Worm (Caenorhabditis elegans): ENCODE data around the gene C06B8.3.

The C06B8.3 gene

ce11 chrV:15495169-15495568, 10.7 kb upstream of the C06B8.3 start, which contains the start of gene srh-219:
Gene srh-219 (plus strand): TSS chrV:15495469.
- no peak for TF ChIP-seq ztf-4 (tag; optimal IDR thresholded peaks at IDR 0.05)
- TF ChIP-seq ztf-1 (GFP tag; conservative IDR thresholded peaks at IDR 0.05): no peak
- TF ChIP-seq snpc-4 (tag; optimal IDR thresholded peaks at IDR 0.05): no peak
- no peak for TF ChIP-seq fos-1 (tag; optimal IDR thresholded peaks at IDR 0.05)
- no peak for TF ChIP-seq blmp-1 (tag; optimal IDR thresholded peaks at IDR 0.05; ENCODE audit: insufficient read depth)
- no peak for TF ChIP-seq sma-3 (GFP tag; optimal IDR thresholded peaks at IDR 0.05)
- no peak for TF ChIP-seq skn-1 (tag; optimal IDR thresholded peaks at IDR 0.05)
- TF ChIP-seq nhr-77 (tag; optimal IDR thresholded peaks at IDR 0.05): no peak
- no peak for TF ChIP-seq mbf-1 (tag; optimal IDR thresholded peaks at IDR 0.05)
- TF ChIP-seq aly-2 (tag; optimal IDR thresholded peaks at IDR 0.05): no peak
- TF ChIP-seq sem-4 (tag; optimal IDR thresholded peaks at IDR 0.05): no peak
- no peak for TF ChIP-seq gmeb-1 (tag; optimal IDR thresholded peaks at IDR 0.05)

- no peak for TF ChIP-seq unc-39 (tag; optimal IDR thresholded peaks at IDR 0.05)
- TF ChIP-seq lin-11 (tag; optimal IDR thresholded peaks at IDR 0.05): no peak
These were observed 9.2 kb upstream of the C06B8.3 start, which contains the start of gene srh-218 for ce11 chrV:15493680-15494079. Gene srh-218 (plus strand): TSS chrV:15493980.

- TF ChIP-seq sma-9 (GFP tag; optimal IDR thresholded peaks at IDR 0.05) (no peak), sma-9 (tag; optimal IDR thresholded peaks at IDR 0.05) (no peak), alr-1 (tag; optimal IDR thresholded peaks at IDR 0.05) (no peak), elt-3 (tag; optimal IDR thresholded peaks at IDR 0.05) (no peak), skn-1 (tag; optimal IDR thresholded peaks at IDR 0.05) (no peak), mab-5 (tag; optimal IDR thresholded peaks at IDR 0.05) (no peak), sma-3 (GFP tag; optimal IDR thresholded peaks at IDR 0.05) (no peak), blmp-1 (tag; optimal IDR thresholded peaks at IDR 0.05; ENCODE audit: insufficient read depth) (no peak), ztf-11 (tag; optimal IDR thresholded peaks at IDR 0.05) (no peak), mdl-1 (tag; optimal IDR thresholded peaks at IDR 0.05) (no peak), snpc-4 (tag; optimal IDR thresholded peaks at IDR 0.05) (no peak), ama-1 (optimal IDR thresholded peaks at IDR 0.05) (no peak), nhr-129 (tag; optimal IDR thresholded peaks at IDR 0.05) (no peak), mbf-1 (tag; optimal IDR thresholded peaks at IDR 0.05) (no peak), F13H6.1 (tag; optimal IDR thresholded peaks at IDR 0.05) (no peak), sem-4 (tag; optimal IDR thresholded peaks at IDR 0.05) (no peak), elt-1 (tag; optimal IDR thresholded peaks at IDR 0.05) (no peak)
These were observed 8.1 kb upstream of the C06B8.3 start, which contains the start of gene str-264 for ce11 chrV:15492518-15492917. Gene str-264 (minus strand): TSS chrV:15492618.

- TF ChIP-seq elt-3 (tag; optimal IDR thresholded peaks at IDR 0.05) (no peak), unc-62 (GFP tag; optimal IDR thresholded peaks at IDR 0.05) (no peak), sem-4 (tag; optimal IDR thresholded peaks at IDR 0.05) (no peak), unc-39 (tag; optimal IDR thresholded peaks at IDR 0.05) (no peak), nhr-12 (tag; optimal IDR thresholded peaks at IDR 0.05) (no peak), sma-9 (GFP tag; optimal IDR thresholded peaks at IDR 0.05) (no peak), sma-9 (tag; optimal IDR thresholded peaks at IDR 0.05) (no peak), alr-1 (tag; optimal IDR thresholded peaks at IDR 0.05) (no peak), ztf-1 (GFP tag; conservative IDR thresholded peaks at IDR 0.05) (no peak), ama-1 (optimal IDR thresholded peaks at IDR 0.05) (no peak), skn-1 (tag; optimal IDR thresholded peaks at IDR 0.05) (no peak), lin-39 (tag; optimal IDR thresholded peaks at IDR 0.05) (no peak), mab-5 (tag; optimal IDR thresholded peaks at IDR 0.05) (no peak), nhr-25 (tag; optimal IDR thresholded peaks at IDR 0.05) (no peak), nhr-21 (tag; optimal IDR thresholded peaks at IDR 0.05) (no peak), nhr-11 (tag; optimal IDR thresholded peaks at IDR 0.05) (no peak), ztf-4 (tag; optimal IDR thresholded peaks at IDR 0.05) (no peak), elt-1 (tag; optimal IDR thresholded peaks at IDR 0.05) (no peak), gmeb-1 (tag; optimal IDR thresholded peaks at IDR 0.05) (no peak), nhr-23 (tag; optimal IDR thresholded peaks at IDR 0.05) (no peak)
These were observed 3.3 kb upstream of the C06B8.3 start, which contains the start of gene srw-21 for ce11 chrV:15487764-15488163. Gene srw-21 (plus strand): TSS chrV:15488064.

ce11 chrV:15483563-15483962, 874 bp downstream of the C06B8.3 start:
- TF ChIP-seq sma-9 (GFP tag; optimal IDR thresholded peaks at IDR 0.05) (peak; percentile 59), sma-9 (tag; optimal IDR thresholded peaks at IDR 0.05) (no peak), Y55F3AM.14 (GFP tag; optimal IDR thresholded peaks at IDR 0.05) (no peak), fos-1 (tag; optimal IDR thresholded peaks at IDR 0.05) (peak; percentile 15)
